Fruit fly (Drosophila melanogaster) whole organism, embryonic: ENCODE measurements around the gene Glys.

Source experiments
- CG10654 ChIP-seq: fragments of 200-800 bp; sonication (Bioruptor generic); optimal IDR thresholded peaks from 2 replicates; lab custom pipeline; 2016; ENCODE audit warnings: missing biosample characterization, missing genetic modification characterization
- CG10979 ChIP-seq: fragments of 200-800 bp; sonication (Bioruptor generic); optimal IDR thresholded peaks from 2 replicates; lab custom pipeline; 2018; ENCODE audit warnings: missing biosample characterization, mild to moderate bottlenecking, missing genetic modification characterization, moderate library complexity
- CG11504 ChIP-seq: fragments of 200-800 bp; sonication (Bioruptor generic); optimal IDR thresholded peaks from 3 replicates; lab custom pipeline; 2019; ENCODE audit warnings: missing biosample characterization, mild to moderate bottlenecking, missing genetic modification characterization, moderate library complexity
- CG12219 ChIP-seq: fragments of 200-800 bp; sonication (Bioruptor generic); optimal IDR thresholded peaks from 3 replicates; lab custom pipeline; 2018; ENCODE audit warnings: missing biosample characterization, mild to moderate bottlenecking, missing genetic modification characterization
- CG12236 ChIP-seq: fragments of 200-800 bp; sonication (Bioruptor generic); optimal IDR thresholded peaks from 2 replicates; lab custom pipeline; 2016; ENCODE audit warnings: missing biosample characterization, missing genetic modification characterization
- CG12391 ChIP-seq: fragments of 200-800 bp; sonication (Bioruptor generic); optimal IDR thresholded peaks from 3 replicates; lab custom pipeline; 2018; ENCODE audit warnings: missing biosample characterization, mild to moderate bottlenecking, missing genetic modification characterization, moderate library complexity
- CG13424 ChIP-seq: fragments of 200-800 bp; sonication (Bioruptor generic); optimal IDR thresholded peaks from 2 replicates; lab custom pipeline; 2019; ENCODE audit warnings: missing biosample characterization, mild to moderate bottlenecking, missing genetic modification characterization, moderate library complexity
- CG13624 ChIP-seq: fragments of 200-800 bp; sonication (Bioruptor generic); optimal IDR thresholded peaks from 2 replicates; lab custom pipeline; 2016; ENCODE audit warnings: missing biosample characterization, missing genetic modification characterization
- CG15269 ChIP-seq: fragments of 200-800 bp; sonication (Bioruptor generic); optimal IDR thresholded peaks from 2 replicates; lab custom pipeline; 2018; ENCODE audit warnings: missing biosample characterization, mild to moderate bottlenecking, missing genetic modification characterization, moderate library complexity
- CG1529 ChIP-seq: fragments of 200-800 bp; sonication (Bioruptor generic); optimal IDR thresholded peaks from 3 replicates; lab custom pipeline; 2018; ENCODE audit warnings: missing biosample characterization, missing genetic modification characterization
- CG15601 ChIP-seq: fragments of 200-800 bp; sonication (Bioruptor generic); optimal IDR thresholded peaks from 3 replicates; lab custom pipeline; 2019; ENCODE audit warnings: missing biosample characterization, mild to moderate bottlenecking, missing genetic modification characterization, moderate library complexity
- CG17361 ChIP-seq: fragments of 200-800 bp; sonication (Bioruptor generic); IDR thresholded peaks from 3 replicates; pipeline ENCODE4 v1.3.6; 2022; ENCODE audit warnings: missing biosample characterization, missing genetic modification characterization
- CG17829 ChIP-seq: fragments of 200-800 bp; optimal IDR thresholded peaks from 2 replicates; lab custom pipeline; 2019; ENCODE audit warnings: missing biosample characterization, mild to moderate bottlenecking, missing genetic modification characterization, moderate library complexity
- CG2202 ChIP-seq: fragments of 200-800 bp; sonication (Bioruptor generic); optimal IDR thresholded peaks from 2 replicates; lab custom pipeline; 2018; ENCODE audit warnings: missing biosample characterization, mild to moderate bottlenecking, missing genetic modification characterization
- CG2712 ChIP-seq: fragments of 200-800 bp; optimal IDR thresholded peaks from 3 replicates; lab custom pipeline; 2019; ENCODE audit warnings: missing biosample characterization, mild to moderate bottlenecking, missing genetic modification characterization, moderate library complexity
- CG31441 ChIP-seq: fragments of 200-800 bp; sonication (Bioruptor generic); IDR thresholded peaks from 2 replicates; pipeline ENCODE4 v1.3.6; 2022; ENCODE audit warnings: missing biosample characterization, missing genetic modification characterization
- CG33557 ChIP-seq: fragments of 200-800 bp; sonication (Bioruptor generic); optimal IDR thresholded peaks from 2 replicates; lab custom pipeline; 2019; ENCODE audit warnings: missing biosample characterization, mild to moderate bottlenecking, missing genetic modification characterization, moderate library complexity
- CG6254 ChIP-seq: fragments of 200-800 bp; sonication (Bioruptor generic); optimal IDR thresholded peaks from 3 replicates; lab custom pipeline; 2017; ENCODE audit warnings: mild to moderate bottlenecking, missing biosample characterization, missing genetic modification reagents, missing genetic modification characterization
- CG8388 ChIP-seq: fragments of 200-800 bp; sonication (Bioruptor generic); optimal IDR thresholded peaks from 2 replicates; lab custom pipeline; 2019; ENCODE audit warnings: missing biosample characterization, mild to moderate bottlenecking, missing genetic modification characterization, moderate library complexity
- CoRest ChIP-seq: fragments of 200-800 bp; sonication (Bioruptor generic); optimal IDR thresholded peaks from 3 replicates; lab custom pipeline; 2018; ENCODE audit warnings: missing biosample characterization, mild to moderate bottlenecking, missing genetic modification characterization, moderate library complexity
- D ChIP-seq, 2 experiments: fragments of 200-800 bp in 1 of 2; fragments of >200 bp in 1 of 2; sonication (Bioruptor generic) in 1 of 2; optimal IDR thresholded peaks; 2 replicates in 1 of 2; 3 replicates in 1 of 2; lab custom pipeline; 2017; ENCODE audit warnings: mild to moderate bottlenecking in 1 of 2, missing biosample characterization in 1 of 2, missing genetic modification characterization in 1 of 2, missing genetic modification reagents in 1 of 2
- Doc2 ChIP-seq: fragments of 200-800 bp; sonication (Bioruptor generic); IDR thresholded peaks from 2 replicates; pipeline ENCODE4 v1.3.6; 2022; ENCODE audit warnings: missing biosample characterization, missing genetic modification characterization
- GATAe ChIP-seq: fragments of 200-800 bp; sonication (Bioruptor generic); conservative IDR thresholded peaks from 2 replicates; pipeline ENCODE4 v1.3.6; 2022; ENCODE audit warnings: missing biosample characterization, missing genetic modification characterization
- Hmr ChIP-seq: fragments of 200-800 bp; sonication (Bioruptor generic); optimal IDR thresholded peaks from 3 replicates; lab custom pipeline; 2017; ENCODE audit warnings: mild to moderate bottlenecking, missing biosample characterization, missing genetic modification reagents, missing genetic modification characterization
- Meics ChIP-seq: fragments of 200-800 bp; sonication (Bioruptor generic); optimal IDR thresholded peaks from 2 replicates; lab custom pipeline; 2017; ENCODE audit warnings: missing biosample characterization, mild to moderate bottlenecking, missing genetic modification characterization
- Ssrp ChIP-seq: fragments of 200-800 bp; sonication (Bioruptor generic); optimal IDR thresholded peaks from 2 replicates; lab custom pipeline; 2018; ENCODE audit warnings: missing biosample characterization, mild to moderate bottlenecking, missing genetic modification characterization, moderate library complexity
- abd-A ChIP-seq: fragments of 200-800 bp; sonication (Bioruptor generic); optimal IDR thresholded peaks from 3 replicates; lab custom pipeline; 2019; ENCODE audit warnings: missing biosample characterization, mild to moderate bottlenecking, missing genetic modification characterization, moderate library complexity
- ac ChIP-seq: fragments of 200-800 bp; sonication (Bioruptor generic); optimal IDR thresholded peaks from 3 replicates; lab custom pipeline; 2017; ENCODE audit warnings: missing biosample characterization, mild to moderate bottlenecking, missing genetic modification characterization
- bcd ChIP-seq: fragments of 200-800 bp; sonication (Bioruptor generic); optimal IDR thresholded peaks from 2 replicates; lab custom pipeline; 2017; ENCODE audit warnings: missing biosample characterization, mild to moderate bottlenecking, missing genetic modification characterization
- cad ChIP-seq: fragments of >200 bp; optimal IDR thresholded peaks from 2 replicates; lab custom pipeline; 2017; ENCODE audit warnings: missing biosample characterization, missing genetic modification characterization
- chn ChIP-seq: fragments of 200-800 bp; sonication (Bioruptor generic); optimal IDR thresholded peaks from 2 replicates; lab custom pipeline; 2016; ENCODE audit warnings: missing biosample characterization, missing genetic modification characterization
- ci ChIP-seq: fragments of 200-800 bp; sonication (Bioruptor generic); IDR thresholded peaks from 3 replicates; pipeline ENCODE4 v1.3.6; 2022; ENCODE audit warnings: missing biosample characterization, missing genetic modification characterization
- dmrt11E ChIP-seq: fragments of 200-800 bp; sonication (Bioruptor generic); optimal IDR thresholded peaks from 3 replicates; lab custom pipeline; 2018; ENCODE audit warnings: missing biosample characterization, mild to moderate bottlenecking, missing genetic modification characterization, moderate library complexity
- dmrt99B ChIP-seq: fragments of 200-800 bp; sonication (Bioruptor generic); optimal IDR thresholded peaks from 2 replicates; lab custom pipeline; 2018; ENCODE audit warnings: missing biosample characterization, mild to moderate bottlenecking, missing genetic modification characterization, moderate library complexity
- dpn ChIP-seq, 2 experiments: fragments of 200-800 bp; sonication (Bioruptor generic); optimal IDR thresholded peaks; 3 replicates each; lab custom pipeline; 2016; ENCODE audit warnings: missing biosample characterization in 2 of 2, missing genetic modification characterization in 2 of 2
- gem ChIP-seq: fragments of 200-800 bp; sonication (Bioruptor generic); optimal IDR thresholded peaks from 2 replicates; lab custom pipeline; 2019; ENCODE audit warnings: missing biosample characterization, mild to moderate bottlenecking, missing genetic modification characterization, moderate library complexity
- ind ChIP-seq: fragments of 200-800 bp; sonication (Bioruptor generic); optimal IDR thresholded peaks from 3 replicates; lab custom pipeline; 2016; ENCODE audit warnings: missing biosample characterization, missing genetic modification characterization
- lbe ChIP-seq: fragments of 200-800 bp; sonication (Bioruptor generic); optimal IDR thresholded peaks from 2 replicates; lab custom pipeline; 2016; ENCODE audit warnings: missing biosample characterization, mild to moderate bottlenecking, missing genetic modification characterization
- lilli ChIP-seq: fragments of 200-800 bp; sonication (Bioruptor generic); optimal IDR thresholded peaks from 3 replicates; lab custom pipeline; 2016; ENCODE audit warnings: missing biosample characterization, missing genetic modification characterization
- nmo ChIP-seq: fragments of 200-800 bp; sonication (Bioruptor generic); optimal IDR thresholded peaks from 2 replicates; lab custom pipeline; 2018; ENCODE audit warnings: missing biosample characterization, mild to moderate bottlenecking, missing genetic modification characterization, moderate library complexity
- org-1 ChIP-seq: fragments of 200-800 bp; sonication (Bioruptor generic); optimal IDR thresholded peaks from 2 replicates; lab custom pipeline; 2017; ENCODE audit warnings: missing biosample characterization, missing genetic modification characterization
- phol ChIP-seq: fragments of 200-800 bp; sonication (Bioruptor generic); optimal IDR thresholded peaks from 3 replicates; lab custom pipeline; 2018; ENCODE audit warnings: missing biosample characterization, mild to moderate bottlenecking, missing genetic modification characterization, moderate library complexity
- pros ChIP-seq: fragments of 200-800 bp; sonication (Bioruptor generic); optimal IDR thresholded peaks from 3 replicates; lab custom pipeline; 2019; ENCODE audit warnings: missing biosample characterization, mild to moderate bottlenecking, missing genetic modification characterization, moderate library complexity
- row ChIP-seq: fragments of 200-800 bp; sonication (Bioruptor generic); IDR thresholded peaks from 3 replicates; pipeline ENCODE4 v1.3.6; 2022; ENCODE audit warnings: missing biosample characterization, missing genetic modification characterization
- sens ChIP-seq: fragments of 200-800 bp; sonication (Bioruptor generic); peaks from one replicate; lab custom pipeline; 2016; ENCODE audit warnings: missing biosample characterization, missing genetic modification characterization
- slp2 ChIP-seq: fragments of 200-800 bp; sonication (Bioruptor generic); optimal IDR thresholded peaks from 2 replicates; lab custom pipeline; 2016; ENCODE audit warnings: missing biosample characterization, missing genetic modification characterization
- ssp ChIP-seq: fragments of 200-800 bp; sonication (Bioruptor generic); IDR thresholded peaks from 2 replicates; pipeline ENCODE4 v1.3.6; 2022; ENCODE audit warnings: missing biosample characterization, missing genetic modification characterization
- tup ChIP-seq: fragments of 200-800 bp; sonication (Bioruptor generic); optimal IDR thresholded peaks from 2 replicates; lab custom pipeline; 2016; ENCODE audit warnings: missing biosample characterization, mild to moderate bottlenecking, missing genetic modification characterization, moderate library complexity
- tx ChIP-seq: fragments of 200-800 bp; sonication (Bioruptor generic); optimal IDR thresholded peaks from 2 replicates; lab custom pipeline; 2016; ENCODE audit warnings: missing biosample characterization, missing genetic modification characterization
- zf30C ChIP-seq: fragments of 200-800 bp; sonication (Bioruptor generic); optimal IDR thresholded peaks from 3 replicates; lab custom pipeline; 2018; ENCODE audit warnings: missing biosample characterization, mild to moderate bottlenecking, missing genetic modification characterization

Gene Glys

DNA sequence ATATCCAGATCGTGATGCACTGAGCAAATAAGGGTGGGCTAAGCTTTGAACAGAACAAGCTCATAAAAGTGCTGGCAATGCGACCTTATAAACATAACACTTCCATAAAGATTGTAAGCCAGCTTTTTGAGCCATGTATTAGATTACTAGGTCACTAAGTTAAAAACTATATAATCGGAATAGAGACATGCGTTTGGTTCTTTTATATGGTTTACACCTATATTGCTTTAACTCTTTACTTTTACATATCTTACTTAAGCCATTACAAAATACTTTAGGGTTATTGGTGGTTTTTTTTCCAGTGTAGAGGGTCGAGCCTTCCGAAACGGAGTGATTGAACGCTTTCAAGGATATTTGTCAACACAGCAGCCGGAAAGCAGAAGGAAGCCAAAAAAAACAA lies 55.0 kb downstream of the Glys start:
- TF ChIP-seq CG12219, result no peak
- TF ChIP-seq Doc2 (GFP tag; lab: Robert Waterston, UW), result no peak
- TF ChIP-seq CG13424, result no peak
- no peak for TF ChIP-seq lilli (GFP tag; lab: Kevin White, UChicago)
- TF ChIP-seq CG12391, result peak; percentile 23
- TF ChIP-seq CG15601 (tag; lab: Kevin White, UChicago), result peak; percentile 3
- peak; percentile 41 for TF ChIP-seq gem
- TF ChIP-seq D (optimal IDR thresholded peaks at IDR 0.05; lab: Kevin White, UChicago), result no peak
- peak; percentile 22 for TF ChIP-seq D (GFP tag; optimal IDR thresholded peaks at IDR 0.05; lab: Kevin White, UChicago)
- TF ChIP-seq CG8388 (GFP tag; lab: Kevin White, UChicago), result peak; percentile 3
- TF ChIP-seq bcd, result peak; percentile 10
- TF ChIP-seq CG33557 (GFP tag; lab: Kevin White, UChicago), result peak; percentile 22
- no peak for TF ChIP-seq org-1
- TF ChIP-seq slp2 (GFP tag; lab: Kevin White, UChicago), result no peak
- TF ChIP-seq CG6254 (GFP tag; lab: Kevin White, UChicago), result peak; percentile 25
- peak; percentile 32 for TF ChIP-seq dmrt99B (tag; lab: Kevin White, UChicago)
- TF ChIP-seq chn (GFP tag; lab: Kevin White, UChicago), result no peak
- peak; percentile 43 for TF ChIP-seq CG2712 (tag; lab: Kevin White, UChicago)
- no peak for TF ChIP-seq CG15269 (tag; lab: Kevin White, UChicago)
- no peak for TF ChIP-seq CG12236 (GFP tag; lab: Kevin White, UChicago)
- peak; percentile 28 for TF ChIP-seq Ssrp (tag; lab: Kevin White, UChicago)
- TF ChIP-seq row (GFP tag; lab: Robert Waterston, UW), result no peak
- TF ChIP-seq Meics (GFP tag; lab: Kevin White, UChicago), result no peak
- no peak for TF ChIP-seq CG10654
- TF ChIP-seq CG17361 (GFP tag; lab: Robert Waterston, UW), result peak; percentile 36; the same call in 1 of the 3 replicates
- no peak for TF ChIP-seq GATAe (GFP tag; lab: Robert Waterston, UW)
- TF ChIP-seq CG17829 (tag; lab: Kevin White, UChicago), result peak; percentile 10
- peak; percentile 86 for TF ChIP-seq sens (GFP tag; lab: Kevin White, UChicago)
- peak; percentile 31 for TF ChIP-seq CoRest
- TF ChIP-seq abd-A (tag; lab: Kevin White, UChicago), result no peak
- TF ChIP-seq CG31441 (GFP tag; lab: Robert Waterston, UW), result no peak
- no peak for TF ChIP-seq Hmr
- no peak for TF ChIP-seq tx (GFP tag; lab: Kevin White, UChicago)
- peak; percentile 51 for TF ChIP-seq phol
- peak in 1 of 2 experiments; percentile 2 for TF ChIP-seq dpn (GFP tag; optimal IDR thresholded peaks at IDR 0.05; lab: Kevin White, UChicago)
- no peak for TF ChIP-seq CG2202 (tag; lab: Kevin White, UChicago)
- TF ChIP-seq nmo (GFP tag; lab: Kevin White, UChicago), result peak; percentile 40
- peak; percentile 9 for TF ChIP-seq dmrt11E (tag; lab: Kevin White, UChicago)
- peak; percentile 40 for TF ChIP-seq CG10979 (tag; lab: Kevin White, UChicago)
- no peak for TF ChIP-seq pros (GFP tag; lab: Kevin White, UChicago)
- TF ChIP-seq ci (GFP tag; lab: Robert Waterston, UW), result no peak; the same call in 2 of the 3 replicates
- TF ChIP-seq ind (GFP tag; lab: Kevin White, UChicago), result no peak
- no peak for TF ChIP-seq tup (GFP tag; lab: Kevin White, UChicago)
- peak; percentile 26 for TF ChIP-seq zf30C (GFP tag; lab: Kevin White, UChicago)
- peak; percentile 46 for TF ChIP-seq lbe (GFP tag; lab: Kevin White, UChicago)
- TF ChIP-seq CG11504, result peak; percentile 21
- TF ChIP-seq cad (GFP tag; lab: Kevin White, UChicago), result no peak
- no peak for TF ChIP-seq CG13624 (GFP tag; lab: Kevin White, UChicago)
- TF ChIP-seq ac, result no peak
- TF ChIP-seq ssp, result no peak
- peak; percentile 44 for TF ChIP-seq CG1529 (GFP tag; lab: Kevin White, UChicago)
